Worm (Caenorhabditis elegans): Measurements from ENCODE around the gene ugt-4.

The ugt-4 gene

DNA sequence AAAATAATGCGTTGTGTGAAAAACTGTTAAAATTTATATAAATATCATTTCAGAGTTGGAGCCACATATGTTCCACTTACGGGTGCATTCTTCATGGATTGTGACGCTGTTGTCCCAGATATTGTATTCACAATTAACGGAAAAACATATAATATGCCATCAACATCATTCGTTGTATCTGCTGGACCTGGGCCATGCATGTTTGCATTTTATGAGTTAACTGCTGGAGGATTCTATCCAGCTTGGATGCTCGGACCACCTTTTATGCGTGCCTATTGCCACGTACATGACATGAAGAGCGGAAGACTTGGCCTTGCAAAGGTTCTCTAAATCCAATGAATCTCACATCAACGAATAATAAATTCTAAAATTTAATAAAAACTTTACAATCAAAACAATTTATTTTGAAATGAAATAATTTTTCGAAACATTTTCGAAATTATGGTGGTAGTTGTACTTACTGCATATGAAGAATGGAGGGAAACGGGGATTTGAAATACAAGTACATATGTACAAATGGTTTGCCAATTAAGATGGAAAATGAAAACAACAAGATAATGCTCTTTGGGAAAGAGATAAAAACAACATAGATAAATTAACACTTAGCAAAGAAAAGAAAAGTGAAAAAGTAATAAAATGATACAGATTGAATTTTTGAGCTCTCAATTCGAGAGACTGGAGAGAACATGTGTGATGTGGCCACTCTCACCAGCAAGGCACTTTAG lies 51.2 kb downstream of the ugt-4 start (continued):
- no peak for TF ChIP-seq K12H6.12 (tag; optimal IDR thresholded peaks at IDR 0.05)
